Fruit fly (Drosophila melanogaster) whole organism, embryonic: ENCODE measurements around the gene eIF4E6.
A peak's percentile ranks its signal among the peaks of the same experiment; 100 is the strongest.

ENCODE experiments used
- Bteb2 ChIP-seq: fragments of 200-800 bp; sonication (Bioruptor generic); optimal IDR thresholded peaks from 2 replicates; lab custom pipeline; 2016; ENCODE audit warnings: missing biosample characterization, missing genetic modification characterization
- CG10431 ChIP-seq: fragments of 200-800 bp; sonication (Bioruptor generic); optimal IDR thresholded peaks from 3 replicates; lab custom pipeline; 2018; ENCODE audit warnings: missing biosample characterization, mild to moderate bottlenecking, missing genetic modification characterization
- CG10543 ChIP-seq: fragments of 200-800 bp; sonication (Bioruptor generic); optimal IDR thresholded peaks from 3 replicates; lab custom pipeline; 2017; ENCODE audit warnings: missing biosample characterization, mild to moderate bottlenecking, missing genetic modification characterization, moderate library complexity
- CG11560 ChIP-seq: fragments of 200-800 bp; sonication (Bioruptor generic); IDR thresholded peaks from 3 replicates; pipeline ENCODE4 v1.3.6; 2022; ENCODE audit warnings: missing biosample characterization, missing genetic modification characterization
- CG14014 ChIP-seq: fragments of 200-800 bp; sonication (Bioruptor generic); IDR thresholded peaks from 2 replicates; pipeline ENCODE4 v1.3.6; 2022; ENCODE audit warnings: missing biosample characterization, missing genetic modification characterization
- CG15479 ChIP-seq: fragments of 200-800 bp; sonication (Bioruptor generic); optimal IDR thresholded peaks from 3 replicates; lab custom pipeline; 2019; ENCODE audit warnings: missing biosample characterization, mild to moderate bottlenecking, missing genetic modification characterization, moderate library complexity
- CG1602 ChIP-seq: fragments of 200-800 bp; sonication (Bioruptor generic); optimal IDR thresholded peaks from 3 replicates; lab custom pipeline; 2016; ENCODE audit warnings: missing biosample characterization, missing genetic modification characterization
- CG17186 ChIP-seq: fragments of 200-800 bp; sonication (Bioruptor generic); optimal IDR thresholded peaks from 3 replicates; lab custom pipeline; 2017; ENCODE audit warnings: missing biosample characterization, missing genetic modification reagents, missing genetic modification characterization
- CG17802 ChIP-seq: fragments of 200-800 bp; sonication (Bioruptor generic); optimal IDR thresholded peaks from 2 replicates; lab custom pipeline; 2018; ENCODE audit warnings: missing biosample characterization, mild to moderate bottlenecking, missing genetic modification characterization, moderate library complexity
- CG2875 ChIP-seq: fragments of 200-800 bp; sonication (Bioruptor generic); optimal IDR thresholded peaks from 2 replicates; lab custom pipeline; 2017; ENCODE audit warnings: missing biosample characterization, mild to moderate bottlenecking, missing genetic modification characterization, missing genetic modification reagents
- CG30403 ChIP-seq: fragments of 200-800 bp; sonication (Bioruptor generic); optimal IDR thresholded peaks from 3 replicates; lab custom pipeline; 2016; ENCODE audit warnings: missing biosample characterization, missing genetic modification characterization
- CG31388 ChIP-seq: fragments of 200-800 bp; sonication (Bioruptor generic); optimal IDR thresholded peaks from 2 replicates; lab custom pipeline; 2016; ENCODE audit warnings: missing biosample characterization, missing genetic modification characterization
- CG32532 ChIP-seq: fragments of 200-800 bp; sonication (Bioruptor generic); IDR thresholded peaks from 2 replicates; pipeline ENCODE4 v1.3.6; 2022; ENCODE audit warnings: missing biosample characterization, missing genetic modification characterization
- CG3995 ChIP-seq: fragments of 200-800 bp; sonication (Bioruptor generic); optimal IDR thresholded peaks from 3 replicates; lab custom pipeline; 2016; ENCODE audit warnings: missing biosample characterization, missing genetic modification characterization
- CG4617 ChIP-seq: fragments of 200-800 bp; sonication (Bioruptor generic); optimal IDR thresholded peaks from 3 replicates; lab custom pipeline; 2016; ENCODE audit warnings: missing biosample characterization, missing genetic modification characterization, borderline replicate concordance
- CG6689 ChIP-seq: fragments of 200-800 bp; sonication (Bioruptor generic); IDR thresholded peaks from 2 replicates; pipeline ENCODE4 v1.3.6; 2022; ENCODE audit warnings: missing biosample characterization, missing genetic modification characterization
- CG6791 ChIP-seq: fragments of 200-800 bp; sonication (Bioruptor generic); IDR thresholded peaks from 3 replicates; pipeline ENCODE4 v1.3.6; 2022; ENCODE audit warnings: missing biosample characterization, missing genetic modification characterization; ENCODE audit not compliant: partially characterized antibody
- CG6813 ChIP-seq: fragments of 200-800 bp; sonication (Bioruptor generic); optimal IDR thresholded peaks from 2 replicates; lab custom pipeline; 2017; ENCODE audit warnings: missing biosample characterization, missing genetic modification characterization, mild to moderate bottlenecking, moderate library complexity, missing genetic modification reagents
- CG8388 ChIP-seq: fragments of 200-800 bp; sonication (Bioruptor generic); optimal IDR thresholded peaks from 2 replicates; lab custom pipeline; 2019; ENCODE audit warnings: missing biosample characterization, mild to moderate bottlenecking, missing genetic modification characterization, moderate library complexity
- Drgx ChIP-seq: fragments of 200-800 bp; sonication (Bioruptor generic); IDR thresholded peaks from 2 replicates; pipeline ENCODE4 v1.3.6; 2022; ENCODE audit warnings: missing biosample characterization, missing genetic modification characterization
- Fer3 ChIP-seq: fragments of 200-800 bp; sonication (Bioruptor generic); optimal IDR thresholded peaks from 2 replicates; lab custom pipeline; 2018; ENCODE audit warnings: missing biosample characterization, mild to moderate bottlenecking, missing genetic modification characterization, moderate library complexity
- H2.0 ChIP-seq: fragments of 200-800 bp; sonication (Bioruptor generic); IDR thresholded peaks from 2 replicates; pipeline ENCODE4 v1.3.6; 2022; ENCODE audit warnings: missing biosample characterization, missing genetic modification characterization
- HLHmδ ChIP-seq: fragments of 200-800 bp; sonication (Bioruptor generic); optimal IDR thresholded peaks from 2 replicates; lab custom pipeline; 2018; ENCODE audit warnings: missing biosample characterization, mild to moderate bottlenecking, missing genetic modification characterization, moderate library complexity
- MESR4 ChIP-seq: fragments of 200-800 bp; sonication (Bioruptor generic); optimal IDR thresholded peaks from 2 replicates; lab custom pipeline; 2018; ENCODE audit warnings: missing biosample characterization, mild to moderate bottlenecking, missing genetic modification characterization, moderate library complexity
- Mad ChIP-seq: fragments of 200-800 bp; sonication (Bioruptor generic); optimal IDR thresholded peaks from 2 replicates; lab custom pipeline; 2016; ENCODE audit warnings: missing biosample characterization, missing genetic modification characterization
- Myb ChIP-seq: fragments of 200-800 bp; sonication (Bioruptor generic); optimal IDR thresholded peaks from 2 replicates; lab custom pipeline; 2016; ENCODE audit warnings: missing biosample characterization, missing genetic modification characterization
- Nf-YC ChIP-seq: fragments of 200-800 bp; optimal IDR thresholded peaks from 3 replicates; lab custom pipeline; 2019; ENCODE audit warnings: missing biosample characterization, mild to moderate bottlenecking, missing genetic modification characterization, moderate library complexity
- Six4 ChIP-seq: fragments of 200-800 bp; sonication (Bioruptor generic); optimal IDR thresholded peaks from 2 replicates; lab custom pipeline; 2016; ENCODE audit warnings: missing biosample characterization, missing genetic modification characterization
- abd-A ChIP-seq: fragments of 200-800 bp; sonication (Bioruptor generic); optimal IDR thresholded peaks from 3 replicates; lab custom pipeline; 2019; ENCODE audit warnings: missing biosample characterization, mild to moderate bottlenecking, missing genetic modification characterization, moderate library complexity
- al ChIP-seq: fragments of 200-800 bp; sonication (Bioruptor generic); IDR thresholded peaks from 2 replicates; pipeline ENCODE4 v1.3.6; 2022; ENCODE audit warnings: missing biosample characterization, missing genetic modification characterization
- ash1 ChIP-seq: fragments of 200-800 bp; sonication (Bioruptor generic); optimal IDR thresholded peaks from 2 replicates; lab custom pipeline; 2018; ENCODE audit warnings: missing biosample characterization, mild to moderate bottlenecking, missing genetic modification characterization
- bab2 ChIP-seq: fragments of 200-800 bp; sonication (Bioruptor generic); optimal IDR thresholded peaks from 2 replicates; lab custom pipeline; 2016; ENCODE audit warnings: missing biosample characterization, missing genetic modification characterization
- bcd ChIP-seq: fragments of 200-800 bp; sonication (Bioruptor generic); optimal IDR thresholded peaks from 2 replicates; lab custom pipeline; 2017; ENCODE audit warnings: missing biosample characterization, mild to moderate bottlenecking, missing genetic modification characterization
- br ChIP-seq: fragments of >200 bp; optimal IDR thresholded peaks from 2 replicates; lab custom pipeline; 2017
- chif ChIP-seq, 2 experiments: fragments of 200-800 bp; sonication (Bioruptor generic); optimal IDR thresholded peaks; 3 replicates each; lab custom pipeline; 2016; ENCODE audit warnings: missing biosample characterization in 2 of 2, missing genetic modification characterization in 2 of 2
- crc ChIP-seq: fragments of 200-800 bp; sonication (Bioruptor generic); optimal IDR thresholded peaks from 2 replicates; lab custom pipeline; 2016; ENCODE audit warnings: missing biosample characterization, missing genetic modification characterization
- cwo ChIP-seq: fragments of 200-800 bp; sonication (Bioruptor generic); optimal IDR thresholded peaks from 3 replicates; lab custom pipeline; 2017; ENCODE audit warnings: missing biosample characterization, missing genetic modification characterization, mild to moderate bottlenecking, moderate library complexity, missing genetic modification reagents
- disco-r ChIP-seq: fragments of 200-800 bp; sonication (Bioruptor generic); optimal IDR thresholded peaks from 2 replicates; lab custom pipeline; 2016; ENCODE audit warnings: missing biosample characterization, missing genetic modification characterization
- exex ChIP-seq: fragments of 200-800 bp; sonication (Bioruptor generic); optimal IDR thresholded peaks from 4 replicates; lab custom pipeline; 2018; ENCODE audit warnings: missing biosample characterization, mild to moderate bottlenecking, missing genetic modification characterization, moderate library complexity
- hbn ChIP-seq: fragments of 200-800 bp; sonication (Bioruptor generic); IDR thresholded peaks from 2 replicates; pipeline ENCODE4 v1.3.6; 2022; ENCODE audit warnings: missing biosample characterization, missing genetic modification characterization; ENCODE audit not compliant: partially characterized antibody
- hkb ChIP-seq, 2 experiments: fragments of 200-800 bp in 1 of 2; fragments of >200 bp in 1 of 2; sonication (Bioruptor generic) in 1 of 2; IDR thresholded peaks in 1 of 2; optimal IDR thresholded peaks in 1 of 2; 2 replicates each; pipeline versions ENCODE4 v1.3.6 to Lab custom; 2017 to 2022; ENCODE audit warnings: missing biosample characterization in 1 of 2, missing genetic modification characterization in 1 of 2
- lilli ChIP-seq: fragments of 200-800 bp; sonication (Bioruptor generic); optimal IDR thresholded peaks from 3 replicates; lab custom pipeline; 2016; ENCODE audit warnings: missing biosample characterization, missing genetic modification characterization
- psq ChIP-seq: fragments of 200-800 bp; sonication (Bioruptor generic); optimal IDR thresholded peaks from 2 replicates; lab custom pipeline; 2017; ENCODE audit warnings: missing biosample characterization, missing genetic modification characterization
- ranshi ChIP-seq: fragments of 200-800 bp; sonication (Bioruptor generic); IDR thresholded peaks from 2 replicates; pipeline ENCODE4 v1.3.6; 2022; ENCODE audit warnings: missing biosample characterization, missing genetic modification characterization
- schlank ChIP-seq: fragments of 200-800 bp; sonication (Bioruptor generic); optimal IDR thresholded peaks from 2 replicates; lab custom pipeline; 2018; ENCODE audit warnings: missing biosample characterization, mild to moderate bottlenecking, missing genetic modification characterization
- sna ChIP-seq: fragments of 200-800 bp; sonication (Bioruptor generic); IDR thresholded peaks from 2 replicates; pipeline ENCODE4 v1.3.6; 2022; ENCODE audit warnings: missing biosample characterization, missing genetic modification characterization; ENCODE audit not compliant: partially characterized antibody
- sob ChIP-seq: fragments of 200-800 bp; sonication (Bioruptor generic); IDR thresholded peaks from 2 replicates; pipeline ENCODE4 v1.3.6; 2022; ENCODE audit warnings: missing biosample characterization, missing genetic modification characterization
- tgo ChIP-seq: fragments of 200-800 bp; sonication (Bioruptor generic); IDR thresholded peaks from 3 replicates; pipeline ENCODE4 v1.3.6; 2022; ENCODE audit warnings: missing biosample characterization, missing genetic modification characterization
- tx ChIP-seq: fragments of 200-800 bp; sonication (Bioruptor generic); optimal IDR thresholded peaks from 2 replicates; lab custom pipeline; 2016; ENCODE audit warnings: missing biosample characterization, missing genetic modification characterization
- zen2 ChIP-seq: fragments of 200-800 bp; sonication (Bioruptor generic); IDR thresholded peaks from 3 replicates; pipeline ENCODE4 v1.3.6; 2022; ENCODE audit warnings: missing biosample characterization, missing genetic modification characterization; ENCODE audit not compliant: partially characterized antibody

Gene eIF4E6

DNA sequence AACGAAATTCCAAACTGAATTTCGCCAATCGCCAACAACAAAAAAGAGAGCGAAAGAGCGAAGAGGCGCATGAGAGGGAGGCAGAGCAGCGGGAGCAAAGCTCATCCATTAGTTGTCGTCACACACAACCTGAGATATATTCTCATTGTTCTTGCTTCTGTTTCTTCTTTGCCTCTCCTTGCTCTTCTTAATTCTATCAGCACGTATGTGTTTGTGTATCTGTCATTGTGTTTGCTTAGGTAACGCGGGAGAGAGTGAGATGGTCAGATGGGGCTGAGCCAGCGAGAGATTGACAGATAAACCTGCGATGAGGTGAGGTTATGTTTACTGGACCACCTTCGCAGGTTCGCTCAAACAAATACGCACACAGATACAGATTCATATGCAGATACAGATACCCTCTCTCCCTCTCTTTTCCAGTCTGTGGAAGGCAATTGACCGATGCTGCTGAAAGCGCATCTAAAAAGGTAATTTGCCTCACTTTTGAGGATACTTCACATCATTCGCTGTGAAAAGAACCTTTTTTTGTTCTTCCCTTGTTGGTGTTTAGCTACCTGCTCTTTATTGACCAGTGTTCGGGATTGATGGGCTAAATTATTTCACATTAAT lies 47.1 kb upstream of the eIF4E6 start (continued):
- TF ChIP-seq CG10431 (GFP tag; lab: Kevin White, UChicago) (no peak), MESR4 (GFP tag; lab: Kevin White, UChicago) (no peak), CG10543 (peak; percentile 29), disco-r (GFP tag; lab: Kevin White, UChicago) (no peak), Six4 (GFP tag; lab: Kevin White, UChicago) (no peak), CG32532 (GFP tag; lab: Robert Waterston, UW) (no peak; the same call in 1 of the 2 replicates), bab2 (GFP tag; lab: Kevin White, UChicago) (no peak), CG4617 (no peak), CG31388 (GFP tag; lab: Kevin White, UChicago) (no peak), sob (GFP tag; lab: Robert Waterston, UW) (no peak; the same call in 1 of the 2 replicates), CG6813 (peak; percentile 9), Mad (GFP tag; lab: Kevin White, UChicago) (no peak), br (lab: Kevin White, UChicago) (no peak), zen2 (GFP tag; lab: Robert Waterston, UW) (no peak), abd-A (tag; lab: Kevin White, UChicago) (peak; percentile 82), bcd (GFP tag; lab: Kevin White, UChicago) (no peak), psq (GFP tag; lab: Kevin White, UChicago) (peak; percentile 26), CG6689 (GFP tag; lab: Robert Waterston, UW) (peak; percentile 33; the same call in 1 of the 2 replicates), CG14014 (GFP tag; lab: Robert Waterston, UW) (no peak), al (GFP tag; lab: Robert Waterston, UW) (no peak), ranshi (GFP tag; lab: Robert Waterston, UW) (no peak), cwo (GFP tag; lab: Kevin White, UChicago) (no peak), schlank (tag; lab: Kevin White, UChicago) (no peak), CG2875 (GFP tag; lab: Kevin White, UChicago) (peak; percentile 4), tx (no peak), CG15479 (peak; percentile 94), Nf-YC (no peak), CG3995 (GFP tag; lab: Kevin White, UChicago) (no peak), CG8388 (no peak), Drgx (GFP tag; lab: Robert Waterston, UW) (no peak), Myb (no peak), CG17186 (GFP tag; lab: Kevin White, UChicago) (no peak), HLHmδ (GFP tag; lab: Kevin White, UChicago) (peak; percentile 78), CG17802 (tag; lab: Kevin White, UChicago) (no peak), chif (GFP tag; optimal IDR thresholded peaks at IDR 0.05; lab: Kevin White, UChicago) (no peak), CG6791 (no peak), hkb (optimal IDR thresholded peaks at IDR 0.05; lab: Kevin White, UChicago) (no peak), hkb (GFP tag; IDR thresholded peaks at IDR 0.05; lab: Robert Waterston, UW) (no peak), lilli (GFP tag; lab: Kevin White, UChicago) (no peak), ash1 (GFP tag; lab: Kevin White, UChicago) (no peak), CG1602 (GFP tag; lab: Kevin White, UChicago) (no peak), Fer3 (tag; lab: Kevin White, UChicago) (no peak), tgo (GFP tag; lab: Robert Waterston, UW) (no peak), sna (0 out of 2 replicates have a peak, but pooled peaks have one; percentile 27), CG30403 (GFP tag; lab: Kevin White, UChicago) (no peak), Bteb2 (GFP tag; lab: Kevin White, UChicago) (no peak), CG11560 (no peak), H2.0 (GFP tag; lab: Robert Waterston, UW) (no peak), crc (no peak), hbn (no peak), exex (tag; lab: Kevin White, UChicago) (no peak)
